Fruit fly (Drosophila melanogaster) ovary, adult (tissue): ENCODE data around the gene sds22.
A peak's percentile ranks its signal among the peaks of the same experiment; 100 is the strongest.

ENCODE experiments used
- CG17801 ChIP-seq: fragments of 200-800 bp; optimal IDR thresholded peaks from 2 replicates; lab custom pipeline; 2019; ENCODE audit warnings: missing biosample characterization, mild to moderate bottlenecking, missing genetic modification characterization, moderate library complexity; ENCODE audit not compliant: partially characterized antibody

The sds22 gene

dm6 chr3R:17391313-17391845 is at the start of gene sds22, which contains the start of gene Brf:
TSS of gene sds22 (plus strand) at chr3R:17391594.
TSS of gene Brf (minus strand) at chr3R:17391337.
- peak; percentile 96 for TF ChIP-seq CG17801 (GFP tag; lab: Kevin White, UChicago)

dm6 chr3R:17346212-17346611 is 45.2 kb upstream of the sds22 start:
- no peak for TF ChIP-seq CG17801 (GFP tag; lab: Kevin White, UChicago)

dm6 chr3R:17359370-17359769 is 32.0 kb upstream of the sds22 start:
- TF ChIP-seq CG17801 (GFP tag; lab: Kevin White, UChicago) = no peak

dm6 chr3R:17366023-17366422 is 25.4 kb upstream of the sds22 start, which contains the start of gene beat-IIa:
TSS of gene beat-IIa (minus strand) at chr3R:17366119.
- TF ChIP-seq CG17801 (GFP tag; lab: Kevin White, UChicago) = no peak

- TF ChIP-seq CG17801 (GFP tag; lab: Kevin White, UChicago) = no peak
These were observed 20.3 kb upstream of the sds22 start for dm6 chr3R:17371094-17371493.

- TF ChIP-seq CG17801 (GFP tag; lab: Kevin White, UChicago) = no peak
These were observed 13.9 kb upstream of the sds22 start for dm6 chr3R:17377503-17377902.

dm6 chr3R:17379051-17379450 is 12.3 kb upstream of the sds22 start:
- TF ChIP-seq CG17801 (GFP tag; lab: Kevin White, UChicago) = no peak

- TF ChIP-seq CG17801 (GFP tag; lab: Kevin White, UChicago) = no peak
These were observed 11.7 kb upstream of the sds22 start, which contains the start of gene lute for dm6 chr3R:17379742-17380141. TSS of gene lute (plus strand) at chr3R:17379944.

dm6 chr3R:17381916-17382315 is 9.5 kb upstream of the sds22 start:
- TF ChIP-seq CG17801 (GFP tag; lab: Kevin White, UChicago) = no peak

dm6 chr3R:17385329-17386019 is 5.9 kb upstream of the sds22 start:
- peak; percentile 79 for TF ChIP-seq CG17801 (GFP tag; lab: Kevin White, UChicago)

- TF ChIP-seq CG17801 (GFP tag; lab: Kevin White, UChicago) = peak; percentile 51
These were observed 5.1 kb upstream of the sds22 start for dm6 chr3R:17386168-17386819.

- TF ChIP-seq CG17801 (GFP tag; lab: Kevin White, UChicago) = no peak
These were observed 3.2 kb downstream of the sds22 start, which contains the start of gene CREG for dm6 chr3R:17394318-17395188. TSS of gene CREG (minus strand) at chr3R:17394640.

- TF ChIP-seq CG17801 (GFP tag; lab: Kevin White, UChicago) = no peak
These were observed 8.7 kb downstream of the sds22 start for dm6 chr3R:17400102-17400501.

dm6 chr3R:17400675-17401118 is 9.3 kb downstream of the sds22 start:
- TF ChIP-seq CG17801 (GFP tag; lab: Kevin White, UChicago) = peak; percentile 51
